Fruit fly (Drosophila melanogaster): Measurements from ENCODE around the gene ATPsynepsilonL.
A peak's percentile ranks its signal among the peaks of the same experiment; 100 is the strongest.

DNA sequence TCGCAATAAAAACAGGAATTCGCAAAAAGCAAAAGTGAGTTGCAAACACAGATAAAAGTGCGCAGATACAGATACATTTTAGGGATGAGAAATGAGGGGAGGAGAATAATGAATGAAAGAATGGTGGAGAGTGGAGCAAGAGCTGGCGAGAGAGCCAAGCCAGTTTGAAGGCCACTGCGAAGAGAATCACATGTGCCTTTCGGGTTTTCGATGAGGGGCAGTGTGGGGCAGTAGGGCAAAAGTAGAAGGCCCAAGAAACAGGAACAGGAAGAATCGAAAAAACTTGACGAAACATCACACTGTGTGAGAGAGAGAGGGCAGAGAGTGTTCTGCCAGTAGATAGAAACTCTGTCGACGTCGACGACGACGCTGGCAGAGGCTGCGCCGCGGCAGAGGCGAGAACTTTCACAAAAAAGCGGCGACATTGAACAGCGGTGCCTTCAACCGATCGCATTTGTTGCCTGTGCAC, 37.4 kb upstream of the ATPsynepsilonL start:
- no peak for TF ChIP-seq CG5204 (GFP tag; optimal IDR thresholded peaks at IDR 0.05)
- peak; percentile 94 for TF ChIP-seq Mnt (GFP tag; optimal IDR thresholded peaks at IDR 0.05)
- TF ChIP-seq cic (GFP tag; optimal IDR thresholded peaks at IDR 0.05) = peak; percentile 80
- no peak for TF ChIP-seq kay (GFP tag; ENCODE audit: borderline replicate concordance)
- no peak for TF ChIP-seq cnc (optimal IDR thresholded peaks at IDR 0.05)
- TF ChIP-seq ovo (GFP tag; optimal IDR thresholded peaks at IDR 0.05) = no peak
- TF ChIP-seq Hr96 (GFP tag; optimal IDR thresholded peaks at IDR 0.05) = no peak
- TF ChIP-seq bab1 (GFP tag; optimal IDR thresholded peaks at IDR 0.05) = no peak
- no peak for TF ChIP-seq CG14711 (tag; optimal IDR thresholded peaks at IDR 0.05)
- TF ChIP-seq CG7101 (tag; optimal IDR thresholded peaks at IDR 0.05) = no peak
